Worm (Caenorhabditis elegans) whole organism, L4 larva: ENCODE data around the gene F10C2.3.

Source experiments
- F37D6.2 ChIP-seq: sonication (generic microtip); optimal IDR thresholded peaks from 2 replicates; lab custom pipeline; 2016; ENCODE audit warnings: mild to moderate bottlenecking, missing genetic modification characterization, missing compliant biosample characterization
- F44E2.7 ChIP-seq: fragments of 200-800 bp; sonication (Bioruptor generic); IDR thresholded peaks from 2 replicates; pipeline ENCODE4 v2.1.2; 2022; ENCODE audit warnings: missing genetic modification characterization, missing compliant biosample characterization
- T20F7.1 ChIP-seq: fragments of 200-800 bp; sonication (Bioruptor generic); optimal IDR thresholded peaks from 2 replicates; lab custom pipeline; 2018; ENCODE audit warnings: mild to moderate bottlenecking, missing genetic modification characterization, missing compliant biosample characterization
- Y48G9A.11 ChIP-seq: fragments of 200-800 bp; sonication (Bioruptor generic); IDR thresholded peaks from 2 replicates; pipeline ENCODE4 v1.3.6; 2022; ENCODE audit warnings: missing genetic modification reagents, missing genetic modification characterization, missing compliant biosample characterization
- Y5F2A.4 ChIP-seq: fragments of 200-800 bp; sonication (Bioruptor generic); optimal IDR thresholded peaks from 2 replicates; lab custom pipeline; 2018; ENCODE audit warnings: mild to moderate bottlenecking, missing genetic modification characterization, missing compliant biosample characterization
- ZK546.5 ChIP-seq, 2 experiments: sonication (generic microtip); optimal IDR thresholded peaks; 2 replicates each; lab custom pipeline; 2017; ENCODE audit warnings: missing biosample characterization in 2 of 2, missing genetic modification characterization in 2 of 2
- aha-1 ChIP-seq: fragments of 150-350 bp; peaks from one replicate; lab custom pipeline; 2014; ENCODE audit warnings: missing biosample characterization, missing genetic modification characterization
- aly-2 ChIP-seq: sonication (generic microtip); optimal IDR thresholded peaks from 2 replicates; lab custom pipeline; 2018; ENCODE audit warnings: missing biosample characterization, missing genetic modification characterization
- daf-16 ChIP-seq, 3 experiments: sonication (generic microtip); optimal IDR thresholded peaks; 2 replicates each; lab custom pipeline; 2016 to 2017; ENCODE audit warnings: missing genetic modification characterization in 3 of 3, missing genetic modification reagents in 3 of 3, mild to moderate bottlenecking in 2 of 3, missing compliant biosample characterization in 2 of 3, missing biosample characterization in 1 of 3, moderate library complexity in 1 of 3
- daf-19 ChIP-seq: fragments of 200-800 bp; sonication (Bioruptor generic); conservative IDR thresholded peaks from 2 replicates; pipeline ENCODE4 v1.3.6; 2022; ENCODE audit warnings: missing genetic modification characterization, missing compliant biosample characterization
- daf-8 ChIP-seq: fragments of 200-800 bp; sonication (Bioruptor generic); IDR thresholded peaks from 2 replicates; pipeline ENCODE4 v1.3.6; 2022; ENCODE audit warnings: missing genetic modification characterization, missing compliant biosample characterization
- dmd-6 ChIP-seq: fragments of 200-800 bp; sonication (Bioruptor generic); IDR thresholded peaks from 2 replicates; pipeline ENCODE4 v1.3.6; 2022; ENCODE audit warnings: missing genetic modification reagents, missing genetic modification characterization, missing compliant biosample characterization
- dpl-1 ChIP-seq: fragments of 150-350 bp; optimal IDR thresholded peaks from 2 replicates; lab custom pipeline; 2014; ENCODE audit warnings: missing biosample characterization, missing genetic modification reagents, missing genetic modification characterization
- dve-1 ChIP-seq: sonication (generic microtip); optimal IDR thresholded peaks from 2 replicates; lab custom pipeline; 2017; ENCODE audit warnings: antibody characterized with exemption, mild to moderate bottlenecking, missing genetic modification characterization, missing compliant biosample characterization; ENCODE audit not compliant: insufficient read depth
- fkh-10 ChIP-seq: fragments of 150-350 bp; optimal IDR thresholded peaks from 2 replicates; lab custom pipeline; 2014; ENCODE audit warnings: missing biosample characterization, missing genetic modification reagents, missing genetic modification characterization
- hif-1 ChIP-seq, 2 experiments: sonication (generic microtip); optimal IDR thresholded peaks; 2 replicates each; lab custom pipeline; 2016 to 2017; ENCODE audit warnings: missing compliant biosample characterization in 2 of 2, missing genetic modification characterization in 2 of 2, missing genetic modification reagents in 2 of 2, missing genotype in 2 of 2, mild to moderate bottlenecking in 1 of 2
- hlh-11 ChIP-seq: fragments of 200-800 bp; sonication (Bioruptor generic); optimal IDR thresholded peaks from 2 replicates; lab custom pipeline; 2018; ENCODE audit warnings: mild to moderate bottlenecking, missing genetic modification characterization, missing compliant biosample characterization
- hlh-30 ChIP-seq: sonication (generic microtip); optimal IDR thresholded peaks from 2 replicates; lab custom pipeline; 2017; ENCODE audit warnings: antibody characterized with exemption, mild to moderate bottlenecking, missing genetic modification characterization, missing compliant biosample characterization; ENCODE audit not compliant: insufficient read depth
- hmg-1.1 ChIP-seq: fragments of 200-800 bp; sonication (Bioruptor generic); IDR thresholded peaks from 2 replicates; pipeline ENCODE4 v1.3.6; 2022; ENCODE audit warnings: missing genetic modification reagents, missing genetic modification characterization, missing compliant biosample characterization
- lin-1 ChIP-seq: fragments of 200-800 bp; sonication (Bioruptor generic); IDR thresholded peaks from 2 replicates; pipeline ENCODE4 v1.3.6; 2022; ENCODE audit warnings: missing genetic modification reagents, missing genetic modification characterization, missing compliant biosample characterization
- lin-13 ChIP-seq: fragments of 150-350 bp; optimal IDR thresholded peaks from 2 replicates; lab custom pipeline; 2014; ENCODE audit warnings: missing biosample characterization, missing genetic modification reagents, missing genetic modification characterization
- lin-29 ChIP-seq: fragments of 200-800 bp; sonication (Bioruptor generic); IDR thresholded peaks from 2 replicates; pipeline ENCODE4 v1.3.6; 2022; ENCODE audit warnings: missing genetic modification reagents, missing genetic modification characterization, missing compliant biosample characterization
- lin-38 ChIP-seq: fragments of 200-800 bp; sonication (Bioruptor generic); IDR thresholded peaks from 2 replicates; pipeline ENCODE4 v1.3.6; 2022; ENCODE audit warnings: missing genetic modification reagents, missing genetic modification characterization, missing compliant biosample characterization
- lsy-2 ChIP-seq, 2 experiments: fragments of 150-350 bp in 1 of 2; sonication (generic microtip) in 1 of 2; optimal IDR thresholded peaks; 2 replicates each; lab custom pipeline; 2014 to 2017; ENCODE audit warnings: missing biosample characterization in 2 of 2, missing genetic modification characterization in 2 of 2
- madf-9 ChIP-seq: fragments of 200-800 bp; sonication (Bioruptor generic); conservative IDR thresholded peaks from 2 replicates; pipeline ENCODE4 v1.3.6; 2022; ENCODE audit warnings: missing genetic modification reagents, missing genetic modification characterization, missing compliant biosample characterization
- mep-1 ChIP-seq: fragments of 150-350 bp; sonication (generic microtip); optimal IDR thresholded peaks from 3 replicates; lab custom pipeline; 2014; ENCODE audit warnings: missing biosample characterization, missing genetic modification characterization
- mes-2 ChIP-seq: sonication (generic microtip); optimal IDR thresholded peaks from 2 replicates; lab custom pipeline; 2016; ENCODE audit warnings: missing genotype, mild to moderate bottlenecking, missing genetic modification characterization, missing compliant biosample characterization; ENCODE audit not compliant: poor library complexity, severe bottlenecking
- nhr-102 ChIP-seq: sonication (generic microtip); optimal IDR thresholded peaks from 2 replicates; lab custom pipeline; 2016; ENCODE audit warnings: mild to moderate bottlenecking, missing genetic modification characterization, moderate library complexity, missing compliant biosample characterization
- nhr-11 ChIP-seq: fragments of 150-350 bp; optimal IDR thresholded peaks from 2 replicates; lab custom pipeline; 2014; ENCODE audit warnings: missing biosample characterization, missing genetic modification characterization
- nhr-28 ChIP-seq: fragments of 150-350 bp; optimal IDR thresholded peaks from 2 replicates; lab custom pipeline; 2014; ENCODE audit warnings: missing biosample characterization, missing genetic modification characterization
- nhr-6 ChIP-seq: fragments of 150-350 bp; optimal IDR thresholded peaks from 2 replicates; lab custom pipeline; 2014; ENCODE audit warnings: missing biosample characterization, missing genetic modification characterization
- nhr-77 ChIP-seq: fragments of 150-350 bp; optimal IDR thresholded peaks from 2 replicates; lab custom pipeline; 2014; ENCODE audit warnings: missing biosample characterization, missing genetic modification characterization
- rbr-2 ChIP-seq: sonication (generic microtip); optimal IDR thresholded peaks from 2 replicates; lab custom pipeline; 2016; ENCODE audit warnings: missing genotype, missing genetic modification characterization, missing compliant biosample characterization
- sdz-12 ChIP-seq: fragments of 200-800 bp; sonication (Bioruptor generic); optimal IDR thresholded peaks from 2 replicates; lab custom pipeline; 2018; ENCODE audit warnings: mild to moderate bottlenecking, missing genetic modification characterization, missing compliant biosample characterization
- snpc-4 ChIP-seq: fragments of 150-350 bp; optimal IDR thresholded peaks from 2 replicates; lab custom pipeline; 2014; ENCODE audit warnings: missing biosample characterization, missing genetic modification characterization
- spr-1 ChIP-seq: sonication (generic microtip); optimal IDR thresholded peaks from 2 replicates; lab custom pipeline; 2016; ENCODE audit warnings: mild to moderate bottlenecking, missing genetic modification characterization, missing compliant biosample characterization
- unc-130 ChIP-seq: sonication (generic microtip); optimal IDR thresholded peaks from 2 replicates; lab custom pipeline; 2016; ENCODE audit warnings: missing genetic modification reagents, missing genetic modification characterization, missing compliant biosample characterization
- unc-39 ChIP-seq: sonication (generic microtip); optimal IDR thresholded peaks from 2 replicates; lab custom pipeline; 2017; ENCODE audit warnings: missing biosample characterization, missing genetic modification characterization
- zfp-3 ChIP-seq: fragments of 200-800 bp; sonication (Bioruptor generic); conservative IDR thresholded peaks from 2 replicates; pipeline ENCODE4 v1.3.6; 2022; ENCODE audit warnings: missing genetic modification reagents, missing genetic modification characterization, missing compliant biosample characterization

F10C2.3 gene

DNA sequence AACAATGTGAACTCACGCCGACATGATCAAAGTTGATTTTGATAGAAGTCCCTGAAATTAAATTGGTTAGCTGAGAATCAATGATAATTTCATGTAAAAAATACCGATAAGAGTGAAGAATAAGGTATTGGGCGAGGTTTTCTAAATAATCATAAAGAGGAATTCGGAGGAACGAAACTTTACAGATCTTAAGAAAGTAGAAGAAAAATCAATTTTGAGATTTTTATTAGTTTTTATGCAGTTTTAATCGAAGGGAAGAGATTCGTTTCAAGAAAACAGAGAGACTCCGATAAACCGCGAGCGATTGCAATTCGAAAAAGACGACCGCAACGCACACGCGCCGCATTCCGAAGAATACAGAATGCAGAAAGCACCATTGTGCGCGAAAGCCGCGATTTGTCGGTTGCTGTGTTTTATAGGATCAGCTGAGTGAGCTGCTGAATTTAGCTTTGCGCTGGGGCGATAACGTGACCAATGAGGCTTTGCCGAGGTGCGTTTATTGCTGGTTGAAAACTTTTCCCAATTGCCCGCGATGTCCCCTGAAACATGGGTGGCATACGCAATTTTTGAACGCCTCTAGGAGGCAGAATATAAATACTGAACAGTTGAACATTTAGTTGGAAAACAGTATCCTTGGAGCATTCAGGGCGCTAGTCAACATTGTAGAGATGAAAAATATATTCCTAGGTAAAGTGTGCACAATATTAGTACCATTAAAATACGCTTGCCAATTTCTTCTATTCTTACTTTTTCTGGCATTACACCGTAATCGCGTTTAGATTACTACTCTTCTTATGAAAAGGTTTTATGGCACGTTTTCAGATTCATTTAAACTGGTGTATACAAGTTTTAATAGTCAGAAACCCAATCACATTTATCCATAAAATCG is 40.2 kb upstream of the F10C2.3 start, which contains the start of gene snr-4 (continued):
- TF ChIP-seq daf-19 (GFP tag; lab: Robert Waterston, UW) (0 out of 2 replicates have a peak, but pooled peaks have one; percentile 34), T20F7.1 (GFP tag; lab: Kevin White, UChicago) (peak; percentile 79), hif-1 (tag; optimal IDR thresholded peaks at IDR 0.05; lab: Kevin White, UChicago) (peak; percentile 50 to 84), nhr-77 (tag; lab: Kevin White, UChicago) (peak; percentile 90), unc-39 (tag; lab: Kevin White, UChicago) (no peak), F37D6.2 (tag; lab: Kevin White, UChicago) (peak; percentile 85), lin-1 (GFP tag; lab: Robert Waterston, UW) (peak; percentile 92), aly-2 (tag; lab: Kevin White, UChicago) (no peak), lin-29 (GFP tag; lab: Robert Waterston, UW) (no peak), fkh-10 (GFP tag; lab: Kevin White, UChicago) (peak; percentile 73), daf-8 (GFP tag; lab: Robert Waterston, UW) (no peak), F44E2.7 (GFP tag; lab: Robert Waterston, UW) (no peak), lin-38 (peak; percentile 91), nhr-28 (tag; lab: Kevin White, UChicago) (peak; percentile 85), dmd-6 (GFP tag; lab: Robert Waterston, UW) (peak; percentile 96), nhr-6 (peak; percentile 98)
- TF ChIP-seq, all 104 proteins: peak for 76

DNA sequence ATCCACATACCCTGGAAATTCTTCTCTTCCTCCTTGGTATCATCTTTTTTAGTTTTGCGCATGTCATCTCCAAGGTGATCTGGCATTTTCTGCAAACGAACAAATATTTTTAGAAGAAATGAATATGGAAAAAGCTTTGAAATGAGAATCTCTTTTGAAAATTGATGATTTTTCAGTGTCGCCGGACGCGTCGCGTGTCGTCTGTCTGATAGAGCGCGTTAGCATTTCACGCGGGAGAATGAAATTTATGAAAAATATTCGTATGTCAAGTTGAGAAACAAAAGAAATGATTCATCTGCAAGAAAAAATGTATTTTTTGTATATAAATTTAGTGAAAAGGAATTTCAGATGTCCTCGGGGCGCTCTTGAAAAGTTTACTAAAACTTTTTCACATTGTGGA is 37.8 kb upstream of the F10C2.3 start, which contains the start of gene rpt-1:
Gene rpt-1, minus strand, starts transcription at position 89 of the 400 bp plus-strand sequence.
- peak; percentile 13 for TF ChIP-seq nhr-11 (tag; lab: Kevin White, UChicago)
- peak; percentile 44; the same call in 1 of the 2 replicates for TF ChIP-seq hmg-1.1 (GFP tag; lab: Robert Waterston, UW)
- peak in 1 of 2 experiments; percentile 80 for TF ChIP-seq lsy-2 (tag; optimal IDR thresholded peaks at IDR 0.05; lab: Kevin White, UChicago)
- no peak for TF ChIP-seq Y48G9A.11 (GFP tag; lab: Robert Waterston, UW)
- TF ChIP-seq zfp-3 (GFP tag; lab: Robert Waterston, UW), result no peak
- TF ChIP-seq snpc-4, result peak; percentile 60
- peak; percentile 43 for TF ChIP-seq dve-1 (tag; lab: Kevin White, UChicago)
- no peak for TF ChIP-seq daf-16 (GFP tag; optimal IDR thresholded peaks at IDR 0.05; lab: Kevin White, UChicago)
- peak; percentile 11 for TF ChIP-seq daf-16 (tag; optimal IDR thresholded peaks at IDR 0.05; lab: Kevin White, UChicago)
- no peak for TF ChIP-seq Y5F2A.4 (GFP tag; lab: Kevin White, UChicago)
- TF ChIP-seq mep-1 (tag; lab: Kevin White, UChicago), result peak; percentile 40
- peak; percentile 99 for TF ChIP-seq nhr-6
- TF ChIP-seq unc-130 (GFP tag; lab: Kevin White, UChicago), result peak; percentile 5
- peak; percentile 39 for TF ChIP-seq rbr-2 (tag; lab: Kevin White, UChicago)
- no peak for TF ChIP-seq sdz-12
- TF ChIP-seq hlh-30 (tag; lab: Kevin White, UChicago), result peak; percentile 82
- no peak for TF ChIP-seq spr-1 (tag; lab: Kevin White, UChicago)
- TF ChIP-seq ZK546.5 (tag; optimal IDR thresholded peaks at IDR 0.05; lab: Kevin White, UChicago), result no peak
- peak; percentile 18 for TF ChIP-seq nhr-102 (tag; lab: Kevin White, UChicago)
- TF ChIP-seq lin-38, result peak; percentile 89
- TF ChIP-seq aha-1, result peak; percentile 90
- TF ChIP-seq lin-13 (GFP tag; lab: Kevin White, UChicago), result peak; percentile 57
- peak; percentile 79 for TF ChIP-seq mes-2
- TF ChIP-seq T20F7.1 (GFP tag; lab: Kevin White, UChicago), result peak; percentile 3
- peak; percentile 90 for TF ChIP-seq dpl-1 (GFP tag; lab: Kevin White, UChicago)
- TF ChIP-seq nhr-28 (tag; lab: Kevin White, UChicago), result peak; percentile 14
- peak; percentile 19 for TF ChIP-seq hlh-11
- peak in 1 of 2 experiments; percentile 20 for TF ChIP-seq hif-1 (tag; optimal IDR thresholded peaks at IDR 0.05; lab: Kevin White, UChicago)
- TF ChIP-seq madf-9 (GFP tag; lab: Robert Waterston, UW), result no peak
- TF ChIP-seq, all 104 proteins: peak for 21
